Worm (Caenorhabditis elegans) whole organism, L1 larva: ENCODE data around the gene calu-1.

ENCODE experiments used
- C16A3.4 ChIP-seq: fragments of 150-350 bp; optimal IDR thresholded peaks from 2 replicates; lab custom pipeline; 2014; ENCODE audit warnings: missing biosample characterization, missing genetic modification characterization
- aha-1 ChIP-seq: fragments of 150-350 bp; optimal IDR thresholded peaks from 2 replicates; lab custom pipeline; 2014; ENCODE audit warnings: missing biosample characterization, missing genetic modification characterization
- alr-1 ChIP-seq: fragments of 200-800 bp; sonication (Bioruptor generic); optimal IDR thresholded peaks from 2 replicates; lab custom pipeline; 2018; ENCODE audit warnings: borderline replicate concordance, mild to moderate bottlenecking, missing genetic modification characterization, missing compliant biosample characterization
- ama-1 ChIP-seq: fragments of 150-350 bp; optimal IDR thresholded peaks from 2 replicates; lab custom pipeline; 2014
- ceh-8 ChIP-seq: fragments of 200-800 bp; sonication (Bioruptor generic); optimal IDR thresholded peaks from 2 replicates; lab custom pipeline; 2018; ENCODE audit warnings: mild to moderate bottlenecking, missing genetic modification characterization, moderate library complexity, missing compliant biosample characterization
- ceh-82 ChIP-seq, 3 experiments: fragments of 150-350 bp in 1 of 3; sonication (generic microtip) in 2 of 3; optimal IDR thresholded peaks; 2 replicates each; lab custom pipeline; 2014 to 2017; ENCODE audit warnings: missing biosample characterization in 3 of 3, missing genetic modification characterization in 3 of 3
- ces-1 ChIP-seq: fragments of 150-350 bp; optimal IDR thresholded peaks from 2 replicates; lab custom pipeline; 2014; ENCODE audit warnings: missing biosample characterization, missing genetic modification reagents, missing genetic modification characterization
- dsc-1 ChIP-seq: sonication (generic microtip); optimal IDR thresholded peaks from 2 replicates; lab custom pipeline; 2016; ENCODE audit warnings: mild to moderate bottlenecking, missing genetic modification characterization, missing compliant biosample characterization
- efl-1 ChIP-seq, 4 experiments: fragments of 150-350 bp; optimal IDR thresholded peaks in 3 of 4; peaks in 1 of 4; 1 replicate in 1 of 4; 2 replicates in 3 of 4; lab custom pipeline; 2014; ENCODE audit warnings: missing biosample characterization in 2 of 4, missing genetic modification characterization in 2 of 4, missing genetic modification reagents in 2 of 4
- egl-27 ChIP-seq, 2 experiments: fragments of 150-350 bp in 1 of 2; sonication (generic microtip); optimal IDR thresholded peaks; 3 replicates each; lab custom pipeline; 2017 to 2018; ENCODE audit warnings: missing biosample characterization in 2 of 2, missing genetic modification characterization in 2 of 2, missing genetic modification reagents in 2 of 2
- ets-5 ChIP-seq: fragments of 200-800 bp; sonication (Bioruptor generic); IDR thresholded peaks from 2 replicates; pipeline ENCODE4 v1.3.6; 2022; ENCODE audit warnings: missing genetic modification characterization, missing compliant biosample characterization
- fkh-4 ChIP-seq: sonication (generic microtip); optimal IDR thresholded peaks from 2 replicates; lab custom pipeline; 2016; ENCODE audit warnings: missing compliant biosample characterization, missing genetic modification characterization, borderline replicate concordance
- lin-14 ChIP-seq: fragments of 200-800 bp; sonication (Bioruptor generic); optimal IDR thresholded peaks from 2 replicates; lab custom pipeline; 2018; ENCODE audit warnings: mild to moderate bottlenecking, missing genetic modification characterization, moderate library complexity, missing compliant biosample characterization
- lin-35 ChIP-seq, 2 experiments: fragments of 150-350 bp; optimal IDR thresholded peaks; 2 replicates each; lab custom pipeline; 2014; ENCODE audit warnings: missing biosample characterization in 2 of 2, missing genetic modification characterization in 2 of 2, missing genetic modification reagents in 2 of 2
- lin-39 ChIP-seq: fragments of 150-350 bp; optimal IDR thresholded peaks from 2 replicates; lab custom pipeline; 2014; ENCODE audit warnings: missing biosample characterization, missing genetic modification reagents, missing genetic modification characterization
- lir-3 ChIP-seq: sonication (generic microtip); optimal IDR thresholded peaks from 2 replicates; lab custom pipeline; 2016; ENCODE audit warnings: mild to moderate bottlenecking, missing genetic modification characterization, moderate library complexity, missing compliant biosample characterization; ENCODE audit not compliant: poor library complexity
- lsy-2 ChIP-seq, 2 experiments: fragments of 150-350 bp; optimal IDR thresholded peaks; 2 replicates each; lab custom pipeline; 2014; ENCODE audit warnings: missing biosample characterization in 2 of 2, missing genetic modification characterization in 2 of 2
- mab-9 ChIP-seq: fragments of 200-800 bp; sonication (Bioruptor generic); IDR thresholded peaks from 2 replicates; pipeline ENCODE4 v1.3.6; 2022; ENCODE audit warnings: missing genetic modification reagents, missing genetic modification characterization, missing compliant biosample characterization
- mdl-1 ChIP-seq, 2 experiments: fragments of 150-350 bp; optimal IDR thresholded peaks; 2 replicates each; lab custom pipeline; 2014 to 2017; ENCODE audit warnings: missing biosample characterization in 2 of 2, missing genetic modification characterization in 2 of 2, inconsistent platforms in 1 of 2
- mef-2 ChIP-seq: fragments of 150-350 bp; optimal IDR thresholded peaks from 2 replicates; lab custom pipeline; 2014; ENCODE audit warnings: missing biosample characterization, missing genetic modification characterization
- nhr-11 ChIP-seq: fragments of 150-350 bp; optimal IDR thresholded peaks from 2 replicates; lab custom pipeline; 2014; ENCODE audit warnings: missing biosample characterization, missing genetic modification characterization
- nhr-19 ChIP-seq: fragments of 200-800 bp; sonication (Bioruptor generic); conservative IDR thresholded peaks from 2 replicates; pipeline ENCODE4 v1.3.6; 2022; ENCODE audit warnings: missing genetic modification characterization, missing compliant biosample characterization
- nhr-20 ChIP-seq: sonication (generic microtip); optimal IDR thresholded peaks from 2 replicates; lab custom pipeline; 2016; ENCODE audit warnings: mild to moderate bottlenecking, missing genetic modification characterization, missing compliant biosample characterization
- nhr-47 ChIP-seq: sonication (generic microtip); optimal IDR thresholded peaks from 2 replicates; lab custom pipeline; 2016; ENCODE audit warnings: mild to moderate bottlenecking, missing genetic modification characterization, moderate library complexity, missing compliant biosample characterization
- nhr-71 ChIP-seq: sonication (generic microtip); optimal IDR thresholded peaks from 2 replicates; lab custom pipeline; 2016; ENCODE audit warnings: mild to moderate bottlenecking, missing genetic modification characterization, moderate library complexity, missing compliant biosample characterization
- nhr-76 ChIP-seq: sonication (generic microtip); optimal IDR thresholded peaks from 2 replicates; lab custom pipeline; 2017; ENCODE audit warnings: missing biosample characterization, missing genetic modification characterization
- nhr-77 ChIP-seq: fragments of 150-350 bp; optimal IDR thresholded peaks from 2 replicates; lab custom pipeline; 2014; ENCODE audit warnings: missing biosample characterization, missing genetic modification characterization
- pag-3 ChIP-seq: sonication (generic microtip); optimal IDR thresholded peaks from 2 replicates; lab custom pipeline; 2017; ENCODE audit warnings: missing genetic modification characterization, mild to moderate bottlenecking, missing compliant biosample characterization, antibody characterized with exemption, borderline replicate concordance; ENCODE audit not compliant: insufficient read depth
- rnt-1 ChIP-seq: sonication (generic microtip); optimal IDR thresholded peaks from 2 replicates; lab custom pipeline; 2016; ENCODE audit warnings: mild to moderate bottlenecking, missing genetic modification characterization, moderate library complexity, missing compliant biosample characterization
- skn-1 ChIP-seq: fragments of 150-350 bp; optimal IDR thresholded peaks from 2 replicates; lab custom pipeline; 2014; ENCODE audit warnings: missing biosample characterization, missing genetic modification characterization
- snu-23 ChIP-seq: sonication (generic microtip); optimal IDR thresholded peaks from 2 replicates; lab custom pipeline; 2016; ENCODE audit warnings: missing genetic modification characterization, missing compliant biosample characterization
- sup-37 ChIP-seq: fragments of 200-800 bp; sonication (Bioruptor generic); optimal IDR thresholded peaks from 2 replicates; lab custom pipeline; 2018; ENCODE audit warnings: mild to moderate bottlenecking, missing genetic modification characterization, missing compliant biosample characterization
- swsn-7 ChIP-seq: sonication (generic microtip); optimal IDR thresholded peaks from 2 replicates; lab custom pipeline; 2016; ENCODE audit warnings: missing genetic modification characterization, missing compliant biosample characterization
- tbx-2 ChIP-seq: sonication (generic microtip); optimal IDR thresholded peaks from 2 replicates; lab custom pipeline; 2016; ENCODE audit warnings: missing genetic modification characterization, missing compliant biosample characterization
- unc-130 ChIP-seq: fragments of 150-350 bp; optimal IDR thresholded peaks from 2 replicates; lab custom pipeline; 2017; ENCODE audit warnings: missing biosample characterization, missing genetic modification characterization, inconsistent platforms
- unc-30 ChIP-seq: sonication (generic microtip); optimal IDR thresholded peaks from 2 replicates; lab custom pipeline; 2017; ENCODE audit warnings: missing biosample characterization, missing genetic modification characterization
- unc-62 ChIP-seq: fragments of 150-350 bp; optimal IDR thresholded peaks from 2 replicates; lab custom pipeline; 2014; ENCODE audit warnings: missing biosample characterization, missing genetic modification reagents, missing genetic modification characterization
- unc-98 ChIP-seq: fragments of 200-800 bp; sonication (Bioruptor generic); IDR thresholded peaks from 2 replicates; pipeline ENCODE4 v1.3.6; 2022; ENCODE audit warnings: missing genetic modification characterization, missing compliant biosample characterization
- vab-15 ChIP-seq: sonication (generic microtip); optimal IDR thresholded peaks from 2 replicates; lab custom pipeline; 2017; ENCODE audit warnings: missing genotype, mild to moderate bottlenecking, missing genetic modification characterization, missing compliant biosample characterization
- xbp-1 ChIP-seq: sonication (generic microtip); optimal IDR thresholded peaks from 2 replicates; lab custom pipeline; 2016; ENCODE audit warnings: missing genetic modification characterization, missing compliant biosample characterization
- zip-4 ChIP-seq: fragments of 200-800 bp; sonication (Bioruptor generic); optimal IDR thresholded peaks from 2 replicates; lab custom pipeline; 2018; ENCODE audit warnings: mild to moderate bottlenecking, missing genetic modification characterization, moderate library complexity, missing compliant biosample characterization
- ztf-4 ChIP-seq: fragments of 150-350 bp; optimal IDR thresholded peaks from 2 replicates; lab custom pipeline; 2014; ENCODE audit warnings: missing biosample characterization, missing genetic modification characterization

calu-1 gene

DNA sequence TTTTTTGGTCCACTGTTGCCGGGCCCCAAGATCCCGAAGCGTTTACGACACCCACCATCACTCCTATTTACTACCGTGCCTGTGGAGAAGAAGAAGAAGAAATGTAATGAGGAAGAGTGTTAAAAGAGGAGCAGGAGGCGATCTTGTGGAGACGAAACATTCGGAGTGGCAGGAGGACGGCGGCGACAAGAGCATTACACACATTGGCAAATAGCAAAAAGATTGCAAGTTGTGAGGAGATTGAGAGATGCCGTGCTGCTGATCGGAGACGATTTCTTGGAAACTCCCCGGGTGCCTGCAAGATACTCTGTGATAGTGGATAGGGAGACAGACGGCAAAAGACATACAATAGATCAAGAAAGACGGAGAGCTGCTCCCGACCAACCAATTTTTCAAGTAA lies 13.5 kb downstream of the calu-1 start, which contains the start of gene M03F4.4:
M03F4.4 (minus strand) TSS at position 160 of the 400 bp plus-strand sequence.
- peak; percentile 99 for TF ChIP-seq pag-3 (tag; lab: Kevin White, UChicago)
- peak; percentile 46 for TF ChIP-seq lin-39
- no peak for TF ChIP-seq mdl-1 (tag; optimal IDR thresholded peaks at IDR 0.05; lab: Kevin White, UChicago)
- peak; percentile 62 for TF ChIP-seq xbp-1
- TF ChIP-seq tbx-2, result peak; percentile 79
- peak; percentile 87 for TF ChIP-seq nhr-19
- peak in 1 of 3 experiments; percentile 29 for TF ChIP-seq ceh-82 (tag; optimal IDR thresholded peaks at IDR 0.05; lab: Kevin White, UChicago)
- TF ChIP-seq ets-5, result no peak
- peak; percentile 62 for TF ChIP-seq nhr-77
- TF ChIP-seq nhr-71 (tag; lab: Kevin White, UChicago), result peak; percentile 94
- peak; percentile 34 for TF ChIP-seq ztf-4 (tag; lab: Kevin White, UChicago)
- peak; percentile 55 for TF ChIP-seq lir-3
- TF ChIP-seq fkh-4 (tag; lab: Kevin White, UChicago), result peak; percentile 61
- TF ChIP-seq lsy-2 (tag; optimal IDR thresholded peaks at IDR 0.05; lab: Kevin White, UChicago), result peak; percentile 56 to 64
- TF ChIP-seq unc-130 (tag; lab: Kevin White, UChicago), result peak; percentile 58
- TF ChIP-seq aha-1 (tag; lab: Kevin White, UChicago), result no peak
- no peak for TF ChIP-seq mab-9 (GFP tag; lab: Robert Waterston, UW)
- TF ChIP-seq swsn-7 (tag; lab: Kevin White, UChicago), result peak; percentile 71
- peak in 1 of 2 experiments; percentile 15 for TF ChIP-seq lin-35 (GFP tag; optimal IDR thresholded peaks at IDR 0.05; lab: Kevin White, UChicago)
- TF ChIP-seq dsc-1 (tag; lab: Kevin White, UChicago), result peak; percentile 77
- TF ChIP-seq zip-4 (GFP tag; lab: Kevin White, UChicago), result no peak
- peak; percentile 70 for TF ChIP-seq snu-23
- no peak for TF ChIP-seq C16A3.4 (tag; lab: Kevin White, UChicago)
- peak; percentile 40 for TF ChIP-seq nhr-11 (tag; lab: Kevin White, UChicago)
- TF ChIP-seq ama-1 (lab: Kevin White, UChicago), result no peak
- TF ChIP-seq sup-37 (GFP tag; lab: Kevin White, UChicago), result peak; percentile 65
- TF ChIP-seq nhr-20 (tag; lab: Kevin White, UChicago), result peak; percentile 79
- peak; percentile 53 for TF ChIP-seq nhr-47 (tag; lab: Kevin White, UChicago)
- peak in 1 of 2 experiments; percentile 14 for TF ChIP-seq efl-1 (optimal IDR thresholded peaks at IDR 0.05; lab: Kevin White, UChicago)
- TF ChIP-seq efl-1 (GFP tag; optimal IDR thresholded peaks at IDR 0.05 in 1 of 2; lab: Kevin White, UChicago), result peak in 1 of 2 experiments; percentile 75
- peak; percentile 87 for TF ChIP-seq lin-14
- peak; percentile 93 for TF ChIP-seq rnt-1

DNA sequence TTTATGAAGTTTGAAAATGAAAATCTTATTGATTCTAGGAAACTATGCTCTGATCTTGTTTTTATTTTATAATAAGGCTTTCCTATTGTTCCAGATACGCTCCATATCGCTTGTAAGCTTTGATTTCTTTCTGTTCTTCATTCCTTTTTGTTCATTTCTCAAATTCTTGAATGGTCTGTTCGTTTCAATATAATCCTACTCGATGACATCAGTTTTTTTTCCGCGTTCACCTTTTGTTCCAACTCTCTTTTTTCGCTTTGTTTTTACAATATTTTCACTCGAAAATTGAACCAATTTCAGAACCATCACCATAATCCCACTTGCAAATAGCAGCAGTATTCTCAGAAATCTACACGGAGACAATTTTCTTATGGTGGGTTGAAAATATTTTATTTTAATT lies 23.0 kb downstream of the calu-1 start, which contains the start of gene tyra-3:
tyra-3 (plus strand) TSS at position 301 of the 400 bp plus-strand sequence.
- TF ChIP-seq egl-27 (tag; optimal IDR thresholded peaks at IDR 0.05; lab: Kevin White, UChicago) (no peak), unc-98 (GFP tag; lab: Robert Waterston, UW) (no peak), zip-4 (GFP tag; lab: Kevin White, UChicago) (no peak), swsn-7 (tag; lab: Kevin White, UChicago) (no peak), C16A3.4 (tag; lab: Kevin White, UChicago) (no peak), mab-9 (GFP tag; lab: Robert Waterston, UW) (no peak), nhr-76 (no peak), mef-2 (tag; lab: Kevin White, UChicago) (no peak), snu-23 (no peak), unc-30 (tag; lab: Kevin White, UChicago) (no peak), ztf-4 (tag; lab: Kevin White, UChicago) (no peak), nhr-77 (no peak), dsc-1 (tag; lab: Kevin White, UChicago) (no peak), vab-15 (tag; lab: Kevin White, UChicago) (no peak), ces-1 (GFP tag; lab: Kevin White, UChicago) (no peak), skn-1 (no peak), alr-1 (no peak), sup-37 (GFP tag; lab: Kevin White, UChicago) (no peak), ceh-8 (GFP tag; lab: Kevin White, UChicago) (no peak), unc-62 (GFP tag; lab: Kevin White, UChicago) (no peak)
